Fruit fly (Drosophila melanogaster): Measurements from ENCODE around the gene mthl5.

mthl5 gene

DNA sequence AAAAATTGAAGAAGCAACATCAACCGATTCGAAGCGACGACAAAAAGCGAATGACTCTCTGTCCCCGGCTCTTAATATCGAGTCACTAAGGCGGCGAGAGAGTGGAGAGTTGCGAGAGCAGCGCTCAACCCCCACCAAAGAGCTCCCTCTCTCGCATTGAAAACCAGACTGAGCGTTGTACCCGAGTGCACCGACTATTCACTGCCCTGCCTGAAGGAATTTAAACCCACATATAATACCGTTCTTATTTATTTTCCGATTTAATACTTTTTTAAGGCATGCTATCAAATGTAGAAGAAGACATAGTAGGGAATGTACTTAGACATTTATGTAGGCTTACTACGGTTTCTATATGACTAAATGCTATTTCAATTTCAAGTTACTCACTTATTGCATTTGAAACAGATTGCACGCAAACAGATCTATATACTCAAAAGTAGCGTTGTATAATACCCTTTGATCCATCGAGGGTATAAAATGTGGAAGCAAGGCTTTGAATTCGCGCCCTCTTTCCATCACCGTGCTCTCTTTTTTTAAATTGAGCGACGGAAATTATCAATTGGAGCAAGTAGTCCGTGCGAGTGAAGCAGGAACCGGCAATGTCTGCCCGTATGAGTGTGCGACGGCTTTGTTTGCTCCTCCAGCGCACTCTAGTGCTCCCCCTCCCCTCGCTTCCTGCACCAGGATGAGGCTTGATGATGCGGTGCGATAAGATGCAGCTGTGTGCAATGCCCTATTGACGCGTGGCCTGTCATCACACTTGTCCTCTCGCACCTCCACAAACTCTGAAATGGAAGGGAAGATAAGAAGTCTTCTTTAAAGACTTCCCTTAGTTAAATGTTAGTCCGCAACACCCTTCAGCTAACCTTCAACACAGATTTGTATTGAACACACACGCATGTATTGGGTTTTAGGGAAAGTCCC lies at the start of gene mthl5:
Gene mthl5, minus strand, starts transcription at position 55 of the 924 bp plus-strand sequence.
- TF ChIP-seq Dfd (GFP tag; optimal IDR thresholded peaks at IDR 0.05) = no peak
- TF ChIP-seq CG8281 (tag; optimal IDR thresholded peaks at IDR 0.05) = peak; percentile 62
- TF ChIP-seq CG10979 (tag; optimal IDR thresholded peaks at IDR 0.05) = peak; percentile 86
- TF ChIP-seq CG34376 (GFP tag; optimal IDR thresholded peaks at IDR 0.05) = no peak
- TF ChIP-seq CG33213 (GFP tag; optimal IDR thresholded peaks at IDR 0.05) = peak; percentile 68
- peak; percentile 45 for TF ChIP-seq CG6813 (GFP tag; optimal IDR thresholded peaks at IDR 0.05)
- peak; percentile 83 for TF ChIP-seq Xbp1 (GFP tag; optimal IDR thresholded peaks at IDR 0.05)
- TF ChIP-seq run (tag; optimal IDR thresholded peaks at IDR 0.05) = no peak
- TF ChIP-seq HLHmδ (GFP tag; optimal IDR thresholded peaks at IDR 0.05) = peak; percentile 48
- TF ChIP-seq Ets65A (GFP tag) = peak; percentile 95
- TF ChIP-seq PHDP (tag; optimal IDR thresholded peaks at IDR 0.05) = peak; percentile 81
- no peak for TF ChIP-seq ftz-f1 (GFP tag; optimal IDR thresholded peaks at IDR 0.05)
- TF ChIP-seq CG10431 (GFP tag; optimal IDR thresholded peaks at IDR 0.05) = no peak
- peak; percentile 82 for TF ChIP-seq CG1602 (GFP tag; optimal IDR thresholded peaks at IDR 0.05)
- TF ChIP-seq lab (GFP tag; optimal IDR thresholded peaks at IDR 0.05) = peak; percentile 69
- TF ChIP-seq toy (GFP tag; IDR thresholded peaks at IDR 0.05) = no peak
- TF ChIP-seq tll (GFP tag; optimal IDR thresholded peaks at IDR 0.05) = no peak
- no peak for TF ChIP-seq pfk (GFP tag; optimal IDR thresholded peaks at IDR 0.05)
- TF ChIP-seq Hand (GFP tag; optimal IDR thresholded peaks at IDR 0.05) = peak; percentile 21
- no peak for TF ChIP-seq br (optimal IDR thresholded peaks at IDR 0.05)
- TF ChIP-seq GATAe (GFP tag; conservative IDR thresholded peaks at IDR 0.05) = 0 out of 2 replicates have a peak, but pooled peaks have one; percentile 14
- peak; percentile 73 for TF ChIP-seq CG8944 (GFP tag; optimal IDR thresholded peaks at IDR 0.05)
- TF ChIP-seq tap (tag; optimal IDR thresholded peaks at IDR 0.05) = peak; percentile 45
- peak; percentile 74 for TF ChIP-seq CG8290 (GFP tag; optimal IDR thresholded peaks at IDR 0.05)
- no peak for TF ChIP-seq CG8290 (tag; optimal IDR thresholded peaks at IDR 0.05)
- TF ChIP-seq CG7271 (tag; optimal IDR thresholded peaks at IDR 0.05) = no peak
- TF ChIP-seq Chrac-16 (GFP tag; optimal IDR thresholded peaks at IDR 0.05) = peak; percentile 88
- peak; percentile 66 for TF ChIP-seq trem (tag; optimal IDR thresholded peaks at IDR 0.05)
- TF ChIP-seq pan (optimal IDR thresholded peaks at IDR 0.05) = peak in 1 of 2 experiments; percentile 42
- TF ChIP-seq pan (GFP tag; optimal IDR thresholded peaks at IDR 0.05 in 1 of 2, IDR thresholded peaks at IDR 0.05 in 1 of 2) = peak in 1 of 2 experiments; percentile 74
- TF ChIP-seq CG30020 (tag; optimal IDR thresholded peaks at IDR 0.05) = no peak
- peak; percentile 20 for TF ChIP-seq Jarid2 (GFP tag; optimal IDR thresholded peaks at IDR 0.05)
- peak; percentile 77 for TF ChIP-seq tio (GFP tag; optimal IDR thresholded peaks at IDR 0.05)
- peak; percentile 75 for TF ChIP-seq pnt (GFP tag; optimal IDR thresholded peaks at IDR 0.05)
- TF ChIP-seq hbn (GFP tag; IDR thresholded peaks at IDR 0.05; ENCODE audit: partially characterized antibody) = 0 out of 2 replicates have a peak, but pooled peaks have one; percentile 25
- TF ChIP-seq Side (GFP tag; optimal IDR thresholded peaks at IDR 0.05) = peak; percentile 29
- TF ChIP-seq CG13894 (tag; optimal IDR thresholded peaks at IDR 0.05) = peak; percentile 7
- TF ChIP-seq Lpt (GFP tag; optimal IDR thresholded peaks at IDR 0.05) = no peak
- TF ChIP-seq CG6175 (GFP tag; IDR thresholded peaks at IDR 0.05) = no peak; the same call in 2 of the 3 replicates
- no peak for TF ChIP-seq CG14860 (GFP tag; IDR thresholded peaks at IDR 0.05; ENCODE audit: partially characterized antibody)
- TF ChIP-seq hkb (optimal IDR thresholded peaks at IDR 0.05) = no peak
- TF ChIP-seq hkb (GFP tag; IDR thresholded peaks at IDR 0.05) = peak; percentile 81
- no peak for TF ChIP-seq CG42726 (GFP tag; IDR thresholded peaks at IDR 0.05; ENCODE audit: partially characterized antibody)
- peak; percentile 68 for TF ChIP-seq gsb-n (tag; optimal IDR thresholded peaks at IDR 0.05)
- peak; percentile 53 for TF ChIP-seq HmgD (GFP tag; optimal IDR thresholded peaks at IDR 0.05)
- TF ChIP-seq CG10462 (GFP tag; optimal IDR thresholded peaks at IDR 0.05) = peak; percentile 69
- TF ChIP-seq CG31365 (tag; optimal IDR thresholded peaks at IDR 0.05) = peak; percentile 24
- 0 out of 3 replicates have a peak, but pooled peaks have one; percentile 55 for TF ChIP-seq ase (GFP tag; IDR thresholded peaks at IDR 0.05)
- TF ChIP-seq CG2202 (tag; optimal IDR thresholded peaks at IDR 0.05) = peak; percentile 64

All from whole organism, embryonic.